Worm (Caenorhabditis elegans): ENCODE data around the gene F46F5.11.

DNA sequence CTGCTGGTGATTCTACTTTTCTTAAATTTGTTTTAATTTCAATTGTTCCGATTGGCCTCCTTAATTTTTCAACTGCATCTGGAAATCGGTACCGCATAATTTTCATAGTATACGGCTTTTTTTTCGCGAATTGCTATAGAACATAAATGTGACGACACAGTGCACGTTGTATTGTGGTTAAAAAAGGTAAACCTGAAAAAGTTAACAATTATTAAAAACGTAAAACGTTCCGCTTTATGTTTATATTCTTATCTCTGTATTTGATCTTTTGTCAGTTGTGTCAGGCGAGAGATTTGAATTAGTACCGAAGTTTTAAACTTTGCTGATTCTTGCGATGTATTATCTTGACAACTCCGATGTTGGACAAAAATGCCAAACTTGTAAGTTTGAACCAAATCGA, 53.0 kb downstream of the F46F5.11 start, which contains the start of gene Y46B2A.4:
- TF ChIP-seq ceh-82 (tag; optimal IDR thresholded peaks at IDR 0.05) (no peak), elt-3 (tag; optimal IDR thresholded peaks at IDR 0.05) (no peak), mdl-1 (tag; optimal IDR thresholded peaks at IDR 0.05) (no peak)
